Fruit fly (Drosophila melanogaster) whole organism, embryonic: ENCODE data around the gene CG45065.

ENCODE experiments used
- Antp ChIP-seq: fragments of 200-800 bp; sonication (Bioruptor generic); optimal IDR thresholded peaks from 3 replicates; lab custom pipeline; 2016; ENCODE audit warnings: missing biosample characterization, missing genetic modification characterization
- Asciz ChIP-seq: fragments of 200-800 bp; sonication (Bioruptor generic); optimal IDR thresholded peaks from 2 replicates; lab custom pipeline; 2017; ENCODE audit warnings: missing biosample characterization, mild to moderate bottlenecking, missing genetic modification characterization, missing genetic modification reagents
- Awh ChIP-seq: fragments of 200-800 bp; sonication (Bioruptor generic); IDR thresholded peaks from 2 replicates; pipeline ENCODE4, ENCODE4 v1.3.6; 2022; ENCODE audit warnings: missing biosample characterization, missing genetic modification characterization
- BEAF-32 ChIP-seq: fragments of 200-800 bp; sonication (Bioruptor generic); optimal IDR thresholded peaks from 3 replicates; lab custom pipeline; 2017; ENCODE audit warnings: missing biosample characterization, missing genetic modification characterization, mild to moderate bottlenecking, moderate library complexity, missing genetic modification reagents
- Bgb ChIP-seq: fragments of 200-800 bp; sonication (Bioruptor generic); IDR thresholded peaks from 2 replicates; pipeline ENCODE4 v1.3.6; 2022; ENCODE audit warnings: missing biosample characterization, missing genetic modification characterization; ENCODE audit not compliant: partially characterized antibody
- CG10979 ChIP-seq: fragments of 200-800 bp; sonication (Bioruptor generic); optimal IDR thresholded peaks from 2 replicates; lab custom pipeline; 2018; ENCODE audit warnings: missing biosample characterization, mild to moderate bottlenecking, missing genetic modification characterization, moderate library complexity
- CG12299 ChIP-seq: fragments of 200-800 bp; sonication (Bioruptor generic); optimal IDR thresholded peaks from 2 replicates; lab custom pipeline; 2018; ENCODE audit warnings: missing biosample characterization, mild to moderate bottlenecking, missing genetic modification characterization
- CG12744 ChIP-seq: fragments of 200-800 bp; sonication (Bioruptor generic); optimal IDR thresholded peaks from 2 replicates; lab custom pipeline; 2016; ENCODE audit warnings: missing biosample characterization, missing genetic modification characterization
- CG12942 ChIP-seq: fragments of 200-800 bp; sonication (Bioruptor generic); optimal IDR thresholded peaks from 3 replicates; lab custom pipeline; 2016; ENCODE audit warnings: missing biosample characterization, missing genetic modification characterization
- CG13287 ChIP-seq: fragments of 200-800 bp; sonication (Bioruptor generic); IDR thresholded peaks from 2 replicates; pipeline ENCODE4 v1.3.6; 2022; ENCODE audit warnings: missing biosample characterization, missing genetic modification characterization; ENCODE audit not compliant: partially characterized antibody
- CG14860 ChIP-seq: fragments of 200-800 bp; sonication (Bioruptor generic); IDR thresholded peaks from 3 replicates; pipeline ENCODE4 v1.3.6; 2022; ENCODE audit warnings: missing biosample characterization, missing genetic modification characterization; ENCODE audit not compliant: partially characterized antibody
- CG15073 ChIP-seq: fragments of 200-800 bp; sonication (Bioruptor generic); optimal IDR thresholded peaks from 2 replicates; lab custom pipeline; 2016; ENCODE audit warnings: missing biosample characterization, missing genetic modification characterization
- CG15269 ChIP-seq: fragments of 200-800 bp; sonication (Bioruptor generic); optimal IDR thresholded peaks from 2 replicates; lab custom pipeline; 2018; ENCODE audit warnings: missing biosample characterization, mild to moderate bottlenecking, missing genetic modification characterization, moderate library complexity
- CG15696 ChIP-seq: fragments of 200-800 bp; sonication (Bioruptor generic); optimal IDR thresholded peaks from 2 replicates; lab custom pipeline; 2019; ENCODE audit warnings: missing biosample characterization, mild to moderate bottlenecking, missing genetic modification characterization, moderate library complexity
- CG17359 ChIP-seq: fragments of 200-800 bp; sonication (Bioruptor generic); optimal IDR thresholded peaks from 3 replicates; lab custom pipeline; 2018; ENCODE audit warnings: missing biosample characterization, mild to moderate bottlenecking, missing genetic modification characterization, moderate library complexity
- CG17361 ChIP-seq: fragments of 200-800 bp; sonication (Bioruptor generic); IDR thresholded peaks from 3 replicates; pipeline ENCODE4 v1.3.6; 2022; ENCODE audit warnings: missing biosample characterization, missing genetic modification characterization
- CG17612 ChIP-seq: fragments of 200-800 bp; sonication (Bioruptor generic); IDR thresholded peaks from 2 replicates; pipeline ENCODE4 v1.3.6; 2022; ENCODE audit warnings: missing biosample characterization, missing genetic modification characterization
- CG2678 ChIP-seq: fragments of 200-800 bp; sonication (Bioruptor generic); optimal IDR thresholded peaks from 3 replicates; lab custom pipeline; 2019; ENCODE audit warnings: missing biosample characterization, mild to moderate bottlenecking, missing genetic modification characterization, moderate library complexity
- CG34224 ChIP-seq: fragments of 200-800 bp; sonication (Bioruptor generic); IDR thresholded peaks from 3 replicates; pipeline ENCODE4 v1.3.6; 2022; ENCODE audit warnings: missing biosample characterization, missing genetic modification characterization; ENCODE audit not compliant: partially characterized antibody
- CG3838 ChIP-seq: fragments of 200-800 bp; sonication (Bioruptor generic); optimal IDR thresholded peaks from 3 replicates; lab custom pipeline; 2016; ENCODE audit warnings: missing biosample characterization, missing genetic modification characterization
- CG7556 ChIP-seq: fragments of 200-800 bp; sonication (Bioruptor generic); optimal IDR thresholded peaks from 2 replicates; lab custom pipeline; 2017; ENCODE audit warnings: missing biosample characterization, mild to moderate bottlenecking, missing genetic modification characterization
- CG8290 ChIP-seq, 3 experiments: fragments of 200-800 bp; sonication (Bioruptor generic); optimal IDR thresholded peaks; 2 replicates each; lab custom pipeline; 2016 to 2019; ENCODE audit warnings: missing biosample characterization in 3 of 3, missing genetic modification characterization in 3 of 3, mild to moderate bottlenecking in 2 of 3, moderate library complexity in 1 of 3
- CG9609 ChIP-seq: fragments of 200-800 bp; sonication (Bioruptor generic); optimal IDR thresholded peaks from 3 replicates; lab custom pipeline; 2016; ENCODE audit warnings: missing biosample characterization, missing genetic modification characterization
- Doc3 ChIP-seq: fragments of 200-800 bp; sonication (Bioruptor generic); IDR thresholded peaks from 3 replicates; pipeline ENCODE4 v1.3.6; 2022; ENCODE audit warnings: missing biosample characterization, missing genetic modification characterization; ENCODE audit not compliant: partially characterized antibody
- Elba2 ChIP-seq: fragments of 200-800 bp; sonication (Bioruptor generic); optimal IDR thresholded peaks from 3 replicates; lab custom pipeline; 2016; ENCODE audit warnings: missing biosample characterization, missing genetic modification characterization
- Fer2 ChIP-seq: fragments of 200-800 bp; sonication (Bioruptor generic); optimal IDR thresholded peaks from 2 replicates; lab custom pipeline; 2018; ENCODE audit warnings: missing biosample characterization, mild to moderate bottlenecking, missing genetic modification characterization, moderate library complexity
- HmgD ChIP-seq: fragments of 200-800 bp; sonication (Bioruptor generic); optimal IDR thresholded peaks from 3 replicates; lab custom pipeline; 2016; ENCODE audit warnings: missing biosample characterization, missing genetic modification characterization
- Oaz ChIP-seq: fragments of 200-800 bp; sonication (Bioruptor generic); IDR thresholded peaks from 2 replicates; pipeline ENCODE4 v1.3.6; 2022; ENCODE audit warnings: missing biosample characterization, missing genetic modification characterization
- Stat92E ChIP-seq, 3 experiments: fragments of >200 bp in 2 of 3; fragments of 200-800 bp in 1 of 3; sonication (Bioruptor generic) in 1 of 3; optimal IDR thresholded peaks; 2 replicates each; lab custom pipeline; 2017 to 2019; ENCODE audit warnings: missing biosample characterization in 3 of 3, missing genetic modification characterization in 3 of 3, mild to moderate bottlenecking in 1 of 3, moderate library complexity in 1 of 3
- amos ChIP-seq: fragments of 200-800 bp; sonication (Bioruptor generic); IDR thresholded peaks from 2 replicates; pipeline ENCODE4 v1.3.6; 2022; ENCODE audit warnings: missing biosample characterization, missing genetic modification characterization; ENCODE audit not compliant: partially characterized antibody
- crol ChIP-seq: fragments of 200-800 bp; sonication (Bioruptor generic); IDR thresholded peaks from 2 replicates; pipeline ENCODE4 v1.3.6; 2022; ENCODE audit warnings: missing biosample characterization, missing genetic modification characterization
- da ChIP-seq: fragments of 200-800 bp; sonication (Bioruptor generic); optimal IDR thresholded peaks from 2 replicates; lab custom pipeline; 2016; ENCODE audit warnings: missing biosample characterization, missing genetic modification characterization
- dan ChIP-seq: fragments of 200-800 bp; sonication (Bioruptor generic); IDR thresholded peaks from 2 replicates; pipeline ENCODE4 v1.3.6; 2022; ENCODE audit warnings: missing biosample characterization, missing genetic modification characterization
- dimm ChIP-seq: fragments of 200-800 bp; sonication (Bioruptor generic); IDR thresholded peaks from 2 replicates; pipeline ENCODE4 v1.3.6; 2022; ENCODE audit warnings: missing biosample characterization, missing genetic modification characterization
- emc ChIP-seq: fragments of 200-800 bp; sonication (Bioruptor generic); optimal IDR thresholded peaks from 2 replicates; lab custom pipeline; 2016; ENCODE audit warnings: missing biosample characterization, missing genetic modification characterization
- gcm ChIP-seq: fragments of 200-800 bp; sonication (Bioruptor generic); optimal IDR thresholded peaks from 2 replicates; lab custom pipeline; 2019; ENCODE audit warnings: missing biosample characterization, mild to moderate bottlenecking, missing genetic modification characterization, moderate library complexity
- gro ChIP-seq: fragments of 200-800 bp; sonication (Bioruptor generic); optimal IDR thresholded peaks from 2 replicates; lab custom pipeline; 2016; ENCODE audit warnings: missing biosample characterization, missing genetic modification characterization
- h ChIP-seq: fragments of >200 bp; optimal IDR thresholded peaks from 2 replicates; lab custom pipeline; 2017
- lov ChIP-seq, 2 experiments: fragments of 200-800 bp in 1 of 2; fragments of >200 bp in 1 of 2; sonication (Bioruptor generic) in 1 of 2; IDR thresholded peaks in 1 of 2; optimal IDR thresholded peaks in 1 of 2; 2 replicates in 1 of 2; 3 replicates in 1 of 2; pipeline versions ENCODE4 v1.3.6 to Lab custom; 2017 to 2022; ENCODE audit warnings: missing biosample characterization in 1 of 2, missing genetic modification characterization in 1 of 2
- mirr ChIP-seq: fragments of 200-800 bp; sonication (Bioruptor generic); optimal IDR thresholded peaks from 3 replicates; lab custom pipeline; 2018; ENCODE audit warnings: missing biosample characterization, mild to moderate bottlenecking, missing genetic modification characterization
- org-1 ChIP-seq: fragments of 200-800 bp; sonication (Bioruptor generic); optimal IDR thresholded peaks from 2 replicates; lab custom pipeline; 2017; ENCODE audit warnings: missing biosample characterization, missing genetic modification characterization
- ranshi ChIP-seq: fragments of 200-800 bp; sonication (Bioruptor generic); IDR thresholded peaks from 2 replicates; pipeline ENCODE4 v1.3.6; 2022; ENCODE audit warnings: missing biosample characterization, missing genetic modification characterization
- repo ChIP-seq: fragments of 200-800 bp; sonication (Bioruptor generic); optimal IDR thresholded peaks from 2 replicates; lab custom pipeline; 2016; ENCODE audit warnings: missing biosample characterization, missing genetic modification characterization
- sqz ChIP-seq: fragments of 200-800 bp; sonication (Bioruptor generic); optimal IDR thresholded peaks from 3 replicates; lab custom pipeline; 2018; ENCODE audit warnings: missing biosample characterization, mild to moderate bottlenecking, missing genetic modification characterization
- ssp ChIP-seq: fragments of 200-800 bp; sonication (Bioruptor generic); IDR thresholded peaks from 2 replicates; pipeline ENCODE4 v1.3.6; 2022; ENCODE audit warnings: missing biosample characterization, missing genetic modification characterization
- sug ChIP-seq: fragments of 200-800 bp; optimal IDR thresholded peaks from 2 replicates; lab custom pipeline; 2019; ENCODE audit warnings: missing biosample characterization, mild to moderate bottlenecking, missing genetic modification characterization, moderate library complexity
- tx ChIP-seq: fragments of 200-800 bp; sonication (Bioruptor generic); optimal IDR thresholded peaks from 2 replicates; lab custom pipeline; 2016; ENCODE audit warnings: missing biosample characterization, missing genetic modification characterization
- z ChIP-seq: fragments of 200-800 bp; sonication (Bioruptor generic); IDR thresholded peaks from 3 replicates; pipeline ENCODE4 v1.3.6; 2022; ENCODE audit warnings: missing biosample characterization, missing genetic modification characterization

CG45065 gene

dm6 chrX:14831713-14832561 is 50.4 kb downstream of the CG45065 start, which contains the start of gene CG14408 (continued):
- 0 out of 3 replicates have a peak, but pooled peaks have one; percentile 6 for TF ChIP-seq CG14860 (GFP tag; lab: Robert Waterston, UW)
- no peak for TF ChIP-seq org-1 (GFP tag; lab: Kevin White, UChicago)
- no peak for TF ChIP-seq Oaz (GFP tag; lab: Robert Waterston, UW)
- TF ChIP-seq ranshi (GFP tag; lab: Robert Waterston, UW), result no peak
- TF ChIP-seq HmgD, result no peak
- peak; percentile 66; the same call in 1 of the 2 replicates for TF ChIP-seq amos (GFP tag; lab: Robert Waterston, UW)
- peak; percentile 66; the same call in 2 of the 3 replicates for TF ChIP-seq CG34224
- TF ChIP-seq crol (GFP tag; lab: Robert Waterston, UW), result peak; percentile 59
- no peak for TF ChIP-seq CG12299 (tag; lab: Kevin White, UChicago)
- no peak for TF ChIP-seq CG9609
- TF ChIP-seq Awh (GFP tag; lab: Robert Waterston, UW), result no peak
- TF ChIP-seq CG15269, result peak; percentile 6
- no peak for TF ChIP-seq CG3838 (GFP tag; lab: Kevin White, UChicago)
- TF ChIP-seq ssp (GFP tag; lab: Robert Waterston, UW), result 0 out of 2 replicates have a peak, but pooled peaks have one; percentile 13
- no peak for TF ChIP-seq gcm (GFP tag; lab: Kevin White, UChicago)
- no peak for TF ChIP-seq repo (GFP tag; lab: Kevin White, UChicago)
- peak; percentile 43 for TF ChIP-seq Bgb
- TF ChIP-seq CG7556, result peak; percentile 10
- TF ChIP-seq sqz (GFP tag; lab: Kevin White, UChicago), result peak; percentile 4
- TF ChIP-seq CG2678 (tag; lab: Kevin White, UChicago), result peak; percentile 38
- TF ChIP-seq Stat92E (GFP tag; optimal IDR thresholded peaks at IDR 0.05; lab: Kevin White, UChicago), result no peak
- TF ChIP-seq CG17612 (GFP tag; lab: Robert Waterston, UW), result no peak
- TF ChIP-seq mirr (GFP tag; lab: Kevin White, UChicago), result no peak
- TF ChIP-seq CG15696 (tag; lab: Kevin White, UChicago), result no peak
- TF ChIP-seq lov (optimal IDR thresholded peaks at IDR 0.05; lab: Kevin White, UChicago), result no peak
- no peak for TF ChIP-seq lov (GFP tag; IDR thresholded peaks at IDR 0.05; lab: Robert Waterston, UW)
- peak; percentile 66 for TF ChIP-seq BEAF-32 (GFP tag; lab: Kevin White, UChicago)
- TF ChIP-seq CG15073, result no peak
- TF ChIP-seq Elba2, result no peak
- no peak for TF ChIP-seq emc
- TF ChIP-seq tx (GFP tag; lab: Kevin White, UChicago), result no peak
- TF ChIP-seq z, result no peak
- peak; percentile 77 for TF ChIP-seq CG13287 (GFP tag; lab: Robert Waterston, UW)
- TF ChIP-seq dimm, result no peak
- no peak for TF ChIP-seq Fer2 (tag; lab: Kevin White, UChicago)
- peak; percentile 28; the same call in 2 of the 3 replicates for TF ChIP-seq CG17361 (GFP tag; lab: Robert Waterston, UW)
- no peak for TF ChIP-seq da
- no peak for TF ChIP-seq CG8290 (GFP tag; optimal IDR thresholded peaks at IDR 0.05; lab: Kevin White, UChicago)
- peak in 1 of 2 experiments; percentile 2 for TF ChIP-seq CG8290 (tag; optimal IDR thresholded peaks at IDR 0.05; lab: Kevin White, UChicago)
- peak; percentile 2 for TF ChIP-seq CG17359 (tag; lab: Kevin White, UChicago)
- TF ChIP-seq Antp, result no peak
- TF ChIP-seq dan (GFP tag; lab: Robert Waterston, UW), result no peak
- TF ChIP-seq CG12942 (GFP tag; lab: Kevin White, UChicago), result no peak
- TF ChIP-seq h (lab: Kevin White, UChicago), result no peak
- TF ChIP-seq gro (GFP tag; lab: Kevin White, UChicago), result no peak
- peak; percentile 4 for TF ChIP-seq sug (tag; lab: Kevin White, UChicago)
- TF ChIP-seq CG10979, result no peak
- TF ChIP-seq CG12744 (GFP tag; lab: Kevin White, UChicago), result no peak
- TF ChIP-seq Asciz (GFP tag; lab: Kevin White, UChicago), result no peak
- peak; percentile 74 for TF ChIP-seq Doc3
